Fruit fly (Drosophila melanogaster) whole organism, adult: Measurements from ENCODE around the gene CG34393.

Experiments
- CG11617 ChIP-seq: fragments of 200-800 bp; sonication (Bioruptor generic); optimal IDR thresholded peaks from 2 replicates; lab custom pipeline; 2017; ENCODE audit warnings: mild to moderate bottlenecking, missing biosample characterization, missing genetic modification reagents, missing genetic modification characterization
- CG12768 ChIP-seq: fragments of 200-800 bp; sonication (Bioruptor generic); optimal IDR thresholded peaks from 2 replicates; lab custom pipeline; 2017; ENCODE audit warnings: missing biosample characterization, missing genetic modification characterization, mild to moderate bottlenecking, moderate library complexity, missing genetic modification reagents
- CG14711 ChIP-seq: fragments of 200-800 bp; sonication (Bioruptor generic); optimal IDR thresholded peaks from 2 replicates; lab custom pipeline; 2018; ENCODE audit warnings: missing biosample characterization, mild to moderate bottlenecking, missing genetic modification characterization, moderate library complexity
- CG33017 ChIP-seq: fragments of 200-800 bp; sonication (Bioruptor generic); optimal IDR thresholded peaks from 2 replicates; lab custom pipeline; 2018; ENCODE audit warnings: missing biosample characterization, mild to moderate bottlenecking, missing genetic modification characterization, moderate library complexity
- CG5204 ChIP-seq: fragments of 200-800 bp; sonication (Bioruptor generic); optimal IDR thresholded peaks from 2 replicates; lab custom pipeline; 2016; ENCODE audit warnings: missing biosample characterization, missing genetic modification characterization
- CG7101 ChIP-seq: fragments of 200-800 bp; sonication (Bioruptor generic); optimal IDR thresholded peaks from 2 replicates; lab custom pipeline; 2018; ENCODE audit warnings: missing biosample characterization, mild to moderate bottlenecking, missing genetic modification characterization, moderate library complexity
- Crg-1 ChIP-seq: fragments of 200-800 bp; sonication (Bioruptor generic); optimal IDR thresholded peaks from 2 replicates; lab custom pipeline; 2016; ENCODE audit warnings: missing biosample characterization, missing genetic modification characterization
- Mnt ChIP-seq: fragments of 200-800 bp; sonication (Bioruptor generic); optimal IDR thresholded peaks from 2 replicates; lab custom pipeline; 2016; ENCODE audit warnings: missing biosample characterization, mild to moderate bottlenecking, missing genetic modification characterization
- cnc ChIP-seq, 2 experiments: fragments of >200 bp; optimal IDR thresholded peaks; 2 replicates each; lab custom pipeline; 2017
- kay ChIP-seq: fragments of 200-800 bp; sonication (Bioruptor generic); peaks from one replicate; lab custom pipeline; 2016; ENCODE audit warnings: missing biosample characterization, missing genetic modification characterization, borderline replicate concordance
- tj ChIP-seq: fragments of 200-800 bp; sonication (Bioruptor generic); optimal IDR thresholded peaks from 3 replicates; lab custom pipeline; 2017; ENCODE audit warnings: missing biosample characterization, mild to moderate bottlenecking, missing genetic modification characterization, moderate library complexity

The CG34393 gene

DNA sequence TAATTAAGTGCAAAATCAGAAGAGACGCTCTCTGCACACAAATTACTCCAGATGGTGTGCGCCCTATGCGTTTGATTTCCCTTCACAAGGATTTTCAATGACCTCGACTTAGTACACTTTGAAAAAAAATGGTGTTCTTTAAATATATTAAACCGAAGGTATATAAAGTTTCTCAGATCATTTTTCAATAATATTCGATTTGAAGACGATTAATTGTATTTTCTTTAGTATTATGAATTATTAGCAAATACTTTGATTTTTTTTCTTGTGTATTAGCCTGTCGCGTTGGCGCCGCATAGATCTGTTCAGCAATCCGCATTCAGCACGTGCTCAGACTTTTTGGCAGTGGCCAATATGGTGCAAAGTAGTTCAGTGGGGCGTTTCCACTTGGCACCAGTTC, 72.5 kb downstream of the CG34393 start:
- TF ChIP-seq CG14711 (no peak), tj (GFP tag; lab: Kevin White, UChicago) (no peak), CG12768 (GFP tag; lab: Kevin White, UChicago) (no peak), CG11617 (GFP tag; lab: Kevin White, UChicago) (no peak), CG5204 (GFP tag; lab: Kevin White, UChicago) (no peak), cnc (optimal IDR thresholded peaks at IDR 0.05; lab: Kevin White, UChicago) (no peak), CG33017 (tag; lab: Kevin White, UChicago) (no peak), Crg-1 (GFP tag; lab: Kevin White, UChicago) (no peak), CG7101 (tag; lab: Kevin White, UChicago) (no peak), kay (GFP tag; lab: Kevin White, UChicago) (no peak), Mnt (GFP tag; lab: Kevin White, UChicago) (no peak)
